Fruit fly (Drosophila melanogaster): Measurements from ENCODE around the gene CG31668.

dm6 chr2L:2242783-2243182 is 36.8 kb upstream of the CG31668 start:
- no peak for TF ChIP-seq D19B (GFP tag; optimal IDR thresholded peaks at IDR 0.05)
- TF ChIP-seq CG14860 (GFP tag; IDR thresholded peaks at IDR 0.05; ENCODE audit: partially characterized antibody): no peak
- TF ChIP-seq CG6654 (GFP tag; optimal IDR thresholded peaks at IDR 0.05): no peak
- no peak for TF ChIP-seq sc (optimal IDR thresholded peaks at IDR 0.05)
- TF ChIP-seq sc (GFP tag; optimal IDR thresholded peaks at IDR 0.05): no peak
- TF ChIP-seq CG12071 (GFP tag; optimal IDR thresholded peaks at IDR 0.05): no peak
- TF ChIP-seq Ptx1 (GFP tag; IDR thresholded peaks at IDR 0.05): no peak
- TF ChIP-seq Nf-YC (tag; optimal IDR thresholded peaks at IDR 0.05): no peak
- TF ChIP-seq NC2α (GFP tag; optimal IDR thresholded peaks at IDR 0.05): no peak
- no peak for TF ChIP-seq CG10267 (tag; optimal IDR thresholded peaks at IDR 0.05)
- no peak for TF ChIP-seq CG2678 (tag; optimal IDR thresholded peaks at IDR 0.05)
